Fruit fly (Drosophila melanogaster) whole organism, wandering third instar larva: ENCODE results near the gene CG5326.

Experiments
- Abd-B ChIP-seq: fragments of >200 bp; optimal IDR thresholded peaks from 2 replicates; lab custom pipeline; 2017; ENCODE audit warnings: missing biosample characterization, missing genetic modification characterization
- CG9705 ChIP-seq: fragments of 200-800 bp; sonication (Bioruptor generic); optimal IDR thresholded peaks from 2 replicates; lab custom pipeline; 2018; ENCODE audit warnings: missing biosample characterization, mild to moderate bottlenecking, missing genetic modification characterization
- CrebA ChIP-seq: fragments of 200-800 bp; sonication (Bioruptor generic); optimal IDR thresholded peaks from 2 replicates; lab custom pipeline; 2016; ENCODE audit warnings: missing biosample characterization, mild to moderate bottlenecking, missing genetic modification characterization, borderline replicate concordance
- Dif ChIP-seq: fragments of 200-275, 200-300 bp; sonication (Bioruptor generic); optimal IDR thresholded peaks from 2 replicates; lab custom pipeline; 2018; ENCODE audit warnings: missing biosample characterization, missing genetic modification characterization; ENCODE audit not compliant: partially characterized antibody
- GATAd ChIP-seq: sonication (Bioruptor generic); optimal IDR thresholded peaks from 2 replicates; lab custom pipeline; 2016; ENCODE audit warnings: missing biosample characterization, missing genetic modification characterization
- HLH106 ChIP-seq: fragments of 200-800 bp; optimal IDR thresholded peaks from 3 replicates; lab custom pipeline; 2019; ENCODE audit warnings: missing biosample characterization, mild to moderate bottlenecking, missing genetic modification characterization, moderate library complexity
- Hnf4 ChIP-seq: fragments of 200-800 bp; sonication (Bioruptor generic); optimal IDR thresholded peaks from 2 replicates; lab custom pipeline; 2016; ENCODE audit warnings: missing biosample characterization, mild to moderate bottlenecking, missing genetic modification characterization
- Hr78 ChIP-seq: fragments of >200 bp; optimal IDR thresholded peaks from 2 replicates; lab custom pipeline; 2017; ENCODE audit warnings: missing biosample characterization, missing genetic modification characterization
- Hr83 ChIP-seq: fragments of 200-300 bp; sonication (Bioruptor generic); optimal IDR thresholded peaks from 2 replicates; lab custom pipeline; 2016; ENCODE audit warnings: missing biosample characterization, mild to moderate bottlenecking, missing genetic modification characterization, moderate library complexity; ENCODE audit not compliant: poor library complexity, severe bottlenecking
- Jra ChIP-seq: sonication (Bioruptor generic); optimal IDR thresholded peaks from 2 replicates; lab custom pipeline; 2016; ENCODE audit warnings: missing biosample characterization, missing genetic modification characterization
- Mio ChIP-seq: sonication (Bioruptor generic); optimal IDR thresholded peaks from 2 replicates; lab custom pipeline; 2016; ENCODE audit warnings: missing biosample characterization, missing genetic modification characterization
- Myc ChIP-seq: fragments of >200 bp; optimal IDR thresholded peaks from 2 replicates; lab custom pipeline; 2017
- N ChIP-seq: fragments of >200 bp; optimal IDR thresholded peaks from 2 replicates; lab custom pipeline; 2018; ENCODE audit warnings: missing biosample characterization, missing external identifiers, missing genetic modification characterization
- OdsH ChIP-seq: fragments of 200-800 bp; sonication (Bioruptor generic); optimal IDR thresholded peaks from 2 replicates; lab custom pipeline; 2016; ENCODE audit warnings: missing biosample characterization, mild to moderate bottlenecking, missing genetic modification characterization
- Rel ChIP-seq, 2 experiments: fragments of 200-800 bp; sonication (Bioruptor generic) in 1 of 2; optimal IDR thresholded peaks; 2 replicates in 1 of 2; 3 replicates in 1 of 2; lab custom pipeline; 2016 to 2019; ENCODE audit warnings: mild to moderate bottlenecking in 2 of 2, missing biosample characterization in 2 of 2, missing genetic modification characterization in 2 of 2, moderate library complexity in 1 of 2
- Sp1 ChIP-seq: fragments of 200-800 bp; sonication (Bioruptor generic); optimal IDR thresholded peaks from 3 replicates; lab custom pipeline; 2019; ENCODE audit warnings: missing biosample characterization, mild to moderate bottlenecking, missing genetic modification characterization, moderate library complexity
- Vsx2 ChIP-seq: fragments of 200-300, 225-300 bp; sonication (Bioruptor generic); optimal IDR thresholded peaks from 2 replicates; lab custom pipeline; 2018; ENCODE audit warnings: missing biosample characterization, missing genetic modification characterization; ENCODE audit not compliant: partially characterized antibody
- br ChIP-seq: fragments of 200-800 bp; sonication (Bioruptor generic); optimal IDR thresholded peaks from 2 replicates; lab custom pipeline; 2016; ENCODE audit warnings: missing biosample characterization, missing genetic modification characterization
- dl ChIP-seq, 2 experiments: fragments of 175-275, 200-275 bp in 1 of 2; fragments of 200-275 bp in 1 of 2; sonication (Bioruptor generic); optimal IDR thresholded peaks; lab custom pipeline; 2018; ENCODE audit warnings: mild to moderate bottlenecking in 2 of 2, missing biosample characterization in 2 of 2, missing genetic modification characterization in 2 of 2, moderate library complexity in 2 of 2; ENCODE audit not compliant: partially characterized antibody in 2 of 2, insufficient read depth in 1 of 2
- dmrt93B ChIP-seq: fragments of 200-800 bp; sonication (Bioruptor generic); optimal IDR thresholded peaks from 2 replicates; lab custom pipeline; 2018; ENCODE audit warnings: missing biosample characterization, mild to moderate bottlenecking, missing genetic modification characterization
- dsf ChIP-seq: sonication (Bioruptor generic); optimal IDR thresholded peaks from 2 replicates; lab custom pipeline; 2016; ENCODE audit warnings: missing biosample characterization, missing genetic modification characterization, borderline replicate concordance
- ey ChIP-seq: fragments of 200-800 bp; sonication (Bioruptor generic); optimal IDR thresholded peaks from 2 replicates; lab custom pipeline; 2016; ENCODE audit warnings: missing biosample characterization, missing genetic modification characterization
- foxo ChIP-seq, 2 experiments: fragments of 200-800 bp; sonication (Bioruptor generic); optimal IDR thresholded peaks; 2 replicates in 1 of 2; 3 replicates in 1 of 2; lab custom pipeline; 2016 to 2017; ENCODE audit warnings: missing biosample characterization in 2 of 2, missing genetic modification characterization in 2 of 2
- fru ChIP-seq: fragments of 200-800 bp; sonication (Bioruptor generic); optimal IDR thresholded peaks from 3 replicates; lab custom pipeline; 2016; ENCODE audit warnings: missing biosample characterization, mild to moderate bottlenecking, missing genetic modification characterization
- h ChIP-seq: fragments of 200-800 bp; sonication (Bioruptor generic); optimal IDR thresholded peaks from 3 replicates; lab custom pipeline; 2016; ENCODE audit warnings: missing biosample characterization, mild to moderate bottlenecking, missing genetic modification characterization
- jim ChIP-seq: fragments of 175-275, 200-325 bp; sonication (Bioruptor generic); optimal IDR thresholded peaks from 2 replicates; lab custom pipeline; 2016; ENCODE audit warnings: missing biosample characterization, mild to moderate bottlenecking, missing genetic modification characterization
- lola ChIP-seq: fragments of >200 bp; optimal IDR thresholded peaks from 2 replicates; lab custom pipeline; 2017; ENCODE audit warnings: missing biosample characterization, missing genetic modification characterization
- pan ChIP-seq: fragments of >200 bp; optimal IDR thresholded peaks from 2 replicates; lab custom pipeline; 2017
- psq ChIP-seq: fragments of 200-800 bp; sonication (Bioruptor generic); optimal IDR thresholded peaks from 3 replicates; lab custom pipeline; 2017; ENCODE audit warnings: missing biosample characterization, mild to moderate bottlenecking, missing genetic modification characterization, moderate library complexity
- rgr ChIP-seq: fragments of 200-800 bp; sonication (Bioruptor generic); optimal IDR thresholded peaks from 3 replicates; lab custom pipeline; 2016; ENCODE audit warnings: missing biosample characterization, mild to moderate bottlenecking, missing genetic modification characterization
- sage ChIP-seq: fragments of 200-800 bp; sonication (Bioruptor generic); optimal IDR thresholded peaks from 2 replicates; lab custom pipeline; 2016; ENCODE audit warnings: missing biosample characterization, mild to moderate bottlenecking, missing genetic modification characterization
- sv ChIP-seq: fragments of 200-800 bp; sonication (Bioruptor generic); optimal IDR thresholded peaks from 3 replicates; lab custom pipeline; 2016; ENCODE audit warnings: missing biosample characterization, missing genetic modification characterization
- tai ChIP-seq: sonication (Bioruptor generic); optimal IDR thresholded peaks from 2 replicates; lab custom pipeline; 2016; ENCODE audit warnings: missing biosample characterization, missing genetic modification characterization
- usp ChIP-seq: fragments of >200 bp; optimal IDR thresholded peaks from 2 replicates; lab custom pipeline; 2017; ENCODE audit warnings: missing biosample characterization, missing genetic modification characterization
- woc ChIP-seq: sonication (Bioruptor generic); optimal IDR thresholded peaks from 2 replicates; lab custom pipeline; 2016; ENCODE audit warnings: missing biosample characterization, mild to moderate bottlenecking, missing genetic modification characterization

The CG5326 gene

DNA sequence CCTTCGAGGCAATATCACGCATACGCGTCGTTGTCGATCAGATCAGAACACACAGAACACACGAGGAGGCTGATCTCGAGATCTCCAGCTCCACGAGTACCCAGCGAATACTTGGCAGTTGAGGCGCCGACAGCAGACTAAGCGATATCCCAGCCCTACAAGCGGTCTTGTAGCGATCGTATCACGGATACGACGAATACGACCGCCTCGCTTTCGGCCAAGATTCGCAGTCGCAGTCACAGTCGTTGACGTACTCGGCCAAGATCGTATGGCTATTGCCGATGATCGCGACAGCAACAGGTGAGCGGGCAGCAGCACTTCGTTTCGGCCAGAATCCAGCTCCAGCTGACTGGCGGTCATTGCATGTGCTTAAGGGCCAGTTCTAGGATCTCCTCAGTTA, at the start of gene CG5326:
Gene CG5326 (minus strand): TSS at position 158 of the 400 bp plus-strand sequence.
- TF ChIP-seq HLH106 (tag; lab: Kevin White, UChicago) (no peak), Hr83 (GFP tag; lab: Kevin White, UChicago) (peak; percentile 4), Vsx2 (GFP tag; lab: Kevin White, UChicago) (peak; percentile 7)

DNA sequence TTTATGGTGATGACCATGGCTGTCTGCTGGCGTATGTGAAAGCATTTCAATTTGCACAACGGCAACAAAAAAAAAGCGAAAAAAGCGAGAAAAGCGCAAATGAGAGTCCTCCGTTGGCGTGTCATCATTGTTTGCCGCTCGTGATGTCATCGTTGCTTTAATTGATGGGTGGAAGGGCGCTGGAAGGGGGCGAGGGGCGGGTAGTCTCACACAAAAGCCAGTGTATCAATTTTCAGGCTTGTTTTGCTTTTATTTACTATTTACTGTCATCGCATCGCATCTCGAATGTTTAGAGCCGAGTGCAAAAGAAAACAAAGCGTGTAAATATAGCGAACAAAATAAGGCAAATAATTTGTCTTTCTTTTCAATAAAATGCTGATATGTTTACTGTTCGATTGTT, 49.6 kb upstream of the CG5326 start:
- TF ChIP-seq psq (GFP tag; lab: Kevin White, UChicago) (no peak), dmrt93B (peak; percentile 13), sv (GFP tag; lab: Kevin White, UChicago) (no peak), HLH106 (tag; lab: Kevin White, UChicago) (no peak), rgr (peak; percentile 29)
- TF ChIP-seq, all 38 proteins: peak for 2

DNA sequence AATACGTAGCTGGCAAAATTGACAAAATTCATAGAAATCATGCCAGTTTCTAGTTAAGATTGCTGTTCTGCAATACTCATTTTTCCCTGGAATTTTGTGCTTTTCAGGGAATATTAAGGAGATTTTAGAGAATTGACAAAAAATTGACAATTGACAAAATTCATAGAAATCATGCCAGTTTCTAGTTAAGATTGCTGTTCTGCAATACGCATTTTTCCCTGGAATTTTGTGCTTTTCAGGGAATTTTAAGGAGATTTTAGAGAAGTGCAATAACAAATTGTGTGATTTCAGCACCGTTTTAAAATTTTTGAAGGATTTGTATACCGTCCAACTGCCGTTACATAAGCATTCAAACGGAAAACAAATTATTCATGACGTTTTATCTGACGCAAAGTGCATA, 49.0 kb upstream of the CG5326 start:
- TF ChIP-seq Myc, result no peak
- no peak for TF ChIP-seq dsf (GFP tag; lab: Kevin White, UChicago)
- no peak for TF ChIP-seq rgr
- TF ChIP-seq sv (GFP tag; lab: Kevin White, UChicago), result no peak

DNA sequence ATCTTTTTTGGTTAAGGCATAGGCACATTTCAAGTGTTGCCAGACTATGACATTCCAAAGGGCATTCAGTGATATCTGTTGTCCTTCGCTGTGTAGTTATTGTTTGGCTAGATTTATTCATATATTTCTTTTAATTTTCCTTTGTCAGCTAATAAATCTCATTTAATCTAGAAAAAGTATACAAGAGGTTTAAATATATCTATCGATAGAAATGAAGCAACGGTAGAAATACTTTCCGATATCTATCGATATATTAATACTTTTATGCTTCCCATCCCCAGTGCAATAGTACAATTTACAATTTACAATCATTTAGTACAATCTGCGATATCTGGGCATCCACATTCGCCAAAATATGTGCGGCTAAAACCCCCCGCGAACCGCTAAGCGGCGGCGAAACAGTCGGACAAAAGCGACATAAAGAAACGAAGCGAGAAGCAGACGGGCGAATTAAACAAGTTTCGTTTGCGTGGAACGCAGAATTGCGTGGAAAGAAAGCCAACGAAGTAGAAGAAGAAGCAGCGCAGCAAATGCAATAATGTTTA, 47.8 kb upstream of the CG5326 start, which contains the start of gene Efa6:
Gene Efa6 (plus strand): TSS at position 337 of the 545 bp plus-strand sequence.
- TF ChIP-seq dl (GFP tag; optimal IDR thresholded peaks at IDR 0.05; lab: Kevin White, UChicago; ENCODE audit: insufficient read depth in 1 of 2, partially characterized antibody in 2 of 2), result no peak
- peak; percentile 63 for TF ChIP-seq Jra
- no peak for TF ChIP-seq fru (GFP tag; lab: Kevin White, UChicago)
- peak; percentile 31 for TF ChIP-seq Myc
- TF ChIP-seq sv (GFP tag; lab: Kevin White, UChicago), result peak; percentile 30
- peak; percentile 3 for TF ChIP-seq ey (GFP tag; lab: Kevin White, UChicago)
- no peak for TF ChIP-seq Hr83 (GFP tag; lab: Kevin White, UChicago)
- TF ChIP-seq CG9705 (GFP tag; lab: Kevin White, UChicago), result peak; percentile 12
- peak; percentile 31 for TF ChIP-seq HLH106 (tag; lab: Kevin White, UChicago)
- peak; percentile 89 for TF ChIP-seq psq (GFP tag; lab: Kevin White, UChicago)
- TF ChIP-seq h, result peak; percentile 74
- TF ChIP-seq Dif (GFP tag; lab: Kevin White, UChicago), result no peak
- peak in 1 of 2 experiments; percentile 32 for TF ChIP-seq foxo (GFP tag; optimal IDR thresholded peaks at IDR 0.05; lab: Kevin White, UChicago)
- peak; percentile 27 for TF ChIP-seq dsf (GFP tag; lab: Kevin White, UChicago)
- no peak for TF ChIP-seq CrebA (GFP tag; lab: Kevin White, UChicago)
- peak; percentile 57 for TF ChIP-seq OdsH (GFP tag; lab: Kevin White, UChicago)
- peak; percentile 52 for TF ChIP-seq rgr
- TF ChIP-seq Rel (GFP tag; optimal IDR thresholded peaks at IDR 0.05; lab: Kevin White, UChicago), result no peak
- TF ChIP-seq Rel (tag; optimal IDR thresholded peaks at IDR 0.05; lab: Kevin White, UChicago), result peak; percentile 88
- no peak for TF ChIP-seq br (GFP tag; lab: Kevin White, UChicago)
- no peak for TF ChIP-seq jim (GFP tag; lab: Kevin White, UChicago)
- no peak for TF ChIP-seq pan
- no peak for TF ChIP-seq woc (GFP tag; lab: Kevin White, UChicago)
- TF ChIP-seq Vsx2 (GFP tag; lab: Kevin White, UChicago), result no peak
- TF ChIP-seq sage (GFP tag; lab: Kevin White, UChicago), result no peak
- peak; percentile 36 for TF ChIP-seq Sp1
- TF ChIP-seq tai (GFP tag; lab: Kevin White, UChicago), result no peak
- TF ChIP-seq usp (GFP tag; lab: Kevin White, UChicago), result no peak
- peak; percentile 43 for TF ChIP-seq Hnf4
- peak; percentile 29 for TF ChIP-seq GATAd
- no peak for TF ChIP-seq Abd-B

DNA sequence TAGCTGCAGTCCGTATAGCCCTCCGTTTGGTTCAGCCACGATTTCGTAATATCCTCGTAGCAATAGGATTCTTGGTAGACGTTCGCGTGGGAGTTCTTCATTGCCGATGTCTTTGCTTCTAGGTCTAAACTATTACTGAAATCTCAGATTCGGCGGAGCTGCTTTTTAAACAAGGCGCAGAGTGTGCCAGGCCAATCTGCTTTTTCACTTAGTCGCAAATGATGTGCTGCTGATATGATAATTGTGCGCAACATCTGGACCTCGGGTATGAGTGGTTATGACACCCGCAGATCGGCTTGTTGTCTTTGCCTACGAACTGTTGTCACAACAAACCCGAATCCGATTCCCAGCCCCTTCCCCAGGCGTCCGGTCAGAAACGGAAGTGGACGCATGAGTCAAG, 46.8 kb upstream of the CG5326 start, which contains the start of gene btn:
Gene btn (minus strand): TSS at position 101 of the 400 bp plus-strand sequence.
- no peak for TF ChIP-seq HLH106 (tag; lab: Kevin White, UChicago)
- TF ChIP-seq GATAd, result no peak
- no peak for TF ChIP-seq N (GFP tag; lab: Kevin White, UChicago)
- TF ChIP-seq h, result no peak
- no peak for TF ChIP-seq Abd-B
- TF ChIP-seq CrebA (GFP tag; lab: Kevin White, UChicago), result no peak
- no peak for TF ChIP-seq CG9705 (GFP tag; lab: Kevin White, UChicago)
- no peak for TF ChIP-seq Myc
- TF ChIP-seq Hr78 (GFP tag; lab: Kevin White, UChicago), result no peak
- no peak for TF ChIP-seq sv (GFP tag; lab: Kevin White, UChicago)
- no peak for TF ChIP-seq dl (GFP tag; optimal IDR thresholded peaks at IDR 0.05; lab: Kevin White, UChicago; ENCODE audit: insufficient read depth in 1 of 2, partially characterized antibody in 2 of 2)
- TF ChIP-seq Sp1, result no peak
- TF ChIP-seq usp (GFP tag; lab: Kevin White, UChicago), result no peak
- no peak for TF ChIP-seq tai (GFP tag; lab: Kevin White, UChicago)
- no peak for TF ChIP-seq Mio
- TF ChIP-seq Rel (GFP tag; optimal IDR thresholded peaks at IDR 0.05; lab: Kevin White, UChicago), result no peak
- TF ChIP-seq Rel (tag; optimal IDR thresholded peaks at IDR 0.05; lab: Kevin White, UChicago), result no peak
- TF ChIP-seq foxo (GFP tag; optimal IDR thresholded peaks at IDR 0.05; lab: Kevin White, UChicago), result no peak
- no peak for TF ChIP-seq lola (GFP tag; lab: Kevin White, UChicago)
